Worm (Caenorhabditis elegans) whole organism, mixed stage, embryonic: Measurements from ENCODE around the gene C17G10.13.
"Not testable (repeated sequence)": the region's sequence is repeated elsewhere in the genome, so short reads cannot be mapped to it uniquely, and the experiment has no call there.

Source experiments
- cnd-1 ChIP-seq: fragments of 200-800 bp; sonication (Bioruptor generic); optimal IDR thresholded peaks from 2 replicates; lab custom pipeline; 2018; ENCODE audit warnings: mild to moderate bottlenecking, missing genetic modification characterization, missing compliant biosample characterization
- lin-13 ChIP-seq: fragments of 150-350 bp; optimal IDR thresholded peaks from 2 replicates; lab custom pipeline; 2014; ENCODE audit warnings: missing biosample characterization, missing genetic modification characterization
- lin-32 ChIP-seq: fragments of 200-800 bp; sonication (Bioruptor generic); optimal IDR thresholded peaks from 2 replicates; lab custom pipeline; 2018; ENCODE audit warnings: mild to moderate bottlenecking, missing genetic modification characterization, missing compliant biosample characterization
- lsy-2 ChIP-seq: fragments of 150-350 bp; optimal IDR thresholded peaks from 2 replicates; lab custom pipeline; 2014; ENCODE audit warnings: missing biosample characterization, missing genetic modification characterization
- mep-1 ChIP-seq: fragments of 150-350 bp; optimal IDR thresholded peaks from 2 replicates; lab custom pipeline; 2017; ENCODE audit warnings: missing biosample characterization, missing genetic modification reagents, missing genetic modification characterization, inconsistent platforms
- nhr-237 ChIP-seq: fragments of 150-350 bp; optimal IDR thresholded peaks from 2 replicates; lab custom pipeline; 2014; ENCODE audit warnings: missing biosample characterization, missing genetic modification characterization
- pha-4 ChIP-seq: fragments of 150-350 bp; optimal IDR thresholded peaks from 2 replicates; lab custom pipeline; 2018; ENCODE audit warnings: missing biosample characterization, missing genetic modification reagents, missing genetic modification characterization
- unc-39 ChIP-seq: fragments of 150-350 bp; optimal IDR thresholded peaks from 2 replicates; lab custom pipeline; 2014; ENCODE audit warnings: missing biosample characterization, missing genetic modification characterization
- unc-62 ChIP-seq: fragments of 150-350 bp; optimal IDR thresholded peaks from 2 replicates; lab custom pipeline; 2014; ENCODE audit warnings: missing biosample characterization, missing genetic modification reagents, missing genetic modification characterization

- TF ChIP-seq nhr-237 (tag; lab: Kevin White, UChicago); lsy-2 (tag; lab: Kevin White, UChicago); lin-13; unc-62; unc-39 (tag; lab: Kevin White, UChicago); mep-1 (tag; lab: Kevin White, UChicago); lin-32 (GFP tag; lab: Kevin White, UChicago); pha-4 (tag; lab: Kevin White, UChicago); cnd-1 (tag; lab: Kevin White, UChicago): not testable (repeated sequence)
These were observed 32.9 kb upstream of the C17G10.13 start, which contains the start of the genes eif-3.L and npl-4.2 for ce11 chrII:5622383-5622939.
